Worm (Caenorhabditis elegans): Measurements from ENCODE around the gene thk-1.
A peak's percentile ranks its signal among the peaks of the same experiment; 100 is the strongest.

The thk-1 gene

ce11 chrIV:10269137-10269933 is 12.0 kb downstream of the thk-1 start, which contains the start of the genes nspd-7 and Y43C5A.2:
TSS of gene nspd-7 (minus strand) at chrIV:10269187.
TSS of gene Y43C5A.2 (plus strand) at chrIV:10269883.
- no peak for TF ChIP-seq snpc-4 (tag; optimal IDR thresholded peaks at IDR 0.05)
- TF ChIP-seq crh-2 (tag; optimal IDR thresholded peaks at IDR 0.05), result peak; percentile 9
- TF ChIP-seq peb-1 (tag; optimal IDR thresholded peaks at IDR 0.05), result no peak
- no peak for TF ChIP-seq ama-1 (optimal IDR thresholded peaks at IDR 0.05)

- TF ChIP-seq lsy-2 (tag; optimal IDR thresholded peaks at IDR 0.05) (peak in 1 of 2 experiments; percentile 25), C34F6.9 (tag; optimal IDR thresholded peaks at IDR 0.05) (no peak), ceh-16 (tag; optimal IDR thresholded peaks at IDR 0.05) (peak; percentile 5), egl-27 (tag; optimal IDR thresholded peaks at IDR 0.05) (peak; percentile 46), skn-1 (tag; optimal IDR thresholded peaks at IDR 0.05) (no peak), peb-1 (tag; optimal IDR thresholded peaks at IDR 0.05) (no peak), nhr-21 (tag; optimal IDR thresholded peaks at IDR 0.05) (peak; percentile 63), blmp-1 (tag; optimal IDR thresholded peaks at IDR 0.05; ENCODE audit: insufficient read depth) (peak; percentile 19), ceh-82 (tag; optimal IDR thresholded peaks at IDR 0.05) (no peak), unc-55 (GFP tag; optimal IDR thresholded peaks at IDR 0.05) (no peak), zag-1 (tag; optimal IDR thresholded peaks at IDR 0.05) (no peak), elt-3 (tag; optimal IDR thresholded peaks at IDR 0.05) (no peak), crh-2 (tag; optimal IDR thresholded peaks at IDR 0.05) (no peak), nhr-77 (tag; optimal IDR thresholded peaks at IDR 0.05) (no peak), fos-1 (tag; optimal IDR thresholded peaks at IDR 0.05) (peak; percentile 7), R02D3.7 (tag; optimal IDR thresholded peaks at IDR 0.05) (no peak), gmeb-1 (tag; optimal IDR thresholded peaks at IDR 0.05) (no peak), nhr-10 (tag; optimal IDR thresholded peaks at IDR 0.05) (no peak), sma-9 (GFP tag; optimal IDR thresholded peaks at IDR 0.05) (peak; percentile 49), sma-9 (tag; optimal IDR thresholded peaks at IDR 0.05) (no peak), mdl-1 (tag; optimal IDR thresholded peaks at IDR 0.05) (no peak), nhr-129 (tag; optimal IDR thresholded peaks at IDR 0.05) (no peak), elt-1 (tag; optimal IDR thresholded peaks at IDR 0.05) (peak; percentile 86), nhr-6 (tag; optimal IDR thresholded peaks at IDR 0.05) (no peak), nhr-23 (tag; optimal IDR thresholded peaks at IDR 0.05) (no peak)
These were observed 20.3 kb downstream of the thk-1 start for ce11 chrIV:10261061-10261460.

- TF ChIP-seq unc-62 (GFP tag; optimal IDR thresholded peaks at IDR 0.05), result no peak
- TF ChIP-seq sem-4 (tag; optimal IDR thresholded peaks at IDR 0.05), result no peak
- no peak for TF ChIP-seq ceh-16 (tag; optimal IDR thresholded peaks at IDR 0.05)
These were observed 21.8 kb downstream of the thk-1 start, which contains the start of gene F01G10.9 for ce11 chrIV:10259557-10259956. TSS of gene F01G10.9 (minus strand) at chrIV:10259657.

- no peak for TF ChIP-seq unc-62 (GFP tag; optimal IDR thresholded peaks at IDR 0.05)
- no peak for TF ChIP-seq mab-5 (tag; optimal IDR thresholded peaks at IDR 0.05)
- peak; percentile 3 for TF ChIP-seq sma-9 (GFP tag; optimal IDR thresholded peaks at IDR 0.05)
- no peak for TF ChIP-seq sma-9 (tag; optimal IDR thresholded peaks at IDR 0.05)
- no peak for TF ChIP-seq lin-39 (tag; optimal IDR thresholded peaks at IDR 0.05)
- TF ChIP-seq lin-13 (GFP tag; optimal IDR thresholded peaks at IDR 0.05), result no peak
- TF ChIP-seq crh-2 (tag; optimal IDR thresholded peaks at IDR 0.05), result peak; percentile 50
- TF ChIP-seq elt-3 (tag; optimal IDR thresholded peaks at IDR 0.05), result no peak
- no peak for TF ChIP-seq snpc-4 (tag; optimal IDR thresholded peaks at IDR 0.05)
- peak in 1 of 2 experiments; percentile 8 for TF ChIP-seq lsy-2 (tag; optimal IDR thresholded peaks at IDR 0.05)
- no peak for TF ChIP-seq nhr-10 (tag; optimal IDR thresholded peaks at IDR 0.05)
- TF ChIP-seq egl-27 (tag; optimal IDR thresholded peaks at IDR 0.05), result no peak
- TF ChIP-seq R02D3.7 (tag; optimal IDR thresholded peaks at IDR 0.05), result no peak
- peak; percentile 13 for TF ChIP-seq fos-1 (tag; optimal IDR thresholded peaks at IDR 0.05)
- no peak for TF ChIP-seq elt-1 (tag; optimal IDR thresholded peaks at IDR 0.05)
- no peak for TF ChIP-seq ceh-16 (tag; optimal IDR thresholded peaks at IDR 0.05)
- TF ChIP-seq peb-1 (tag; optimal IDR thresholded peaks at IDR 0.05), result no peak
- TF ChIP-seq nhr-12 (tag; optimal IDR thresholded peaks at IDR 0.05), result no peak
- no peak for TF ChIP-seq unc-39 (tag; optimal IDR thresholded peaks at IDR 0.05)
These were observed 28.3 kb downstream of the thk-1 start for ce11 chrIV:10252886-10253639.
